Worm (Caenorhabditis elegans) whole organism, mixed stage, embryonic: Measurements from ENCODE around the gene F44E7.3.

Experiments used
- M03D4.4 ChIP-seq: sonication (generic microtip); optimal IDR thresholded peaks from 2 replicates; lab custom pipeline; 2017; ENCODE audit warnings: mild to moderate bottlenecking, missing genetic modification characterization, missing compliant biosample characterization
- bed-3 ChIP-seq: fragments of 200-800 bp; sonication (Bioruptor generic); optimal IDR thresholded peaks from 3 replicates; lab custom pipeline; 2018; ENCODE audit warnings: mild to moderate bottlenecking, missing genetic modification characterization, moderate library complexity, missing compliant biosample characterization
- blmp-1 ChIP-seq: fragments of 150-350 bp; optimal IDR thresholded peaks from 2 replicates; lab custom pipeline; 2014; ENCODE audit warnings: missing biosample characterization, missing genetic modification characterization
- ceh-39 ChIP-seq: fragments of 150-350 bp; optimal IDR thresholded peaks from 2 replicates; lab custom pipeline; 2014; ENCODE audit warnings: missing biosample characterization, missing genetic modification characterization
- ceh-43 ChIP-seq: fragments of 200-800 bp; sonication (Bioruptor generic); optimal IDR thresholded peaks from 2 replicates; lab custom pipeline; 2018; ENCODE audit warnings: mild to moderate bottlenecking, missing genetic modification characterization, moderate library complexity, missing compliant biosample characterization
- ceh-83 ChIP-seq: fragments of 200-800 bp; sonication (Bioruptor generic); optimal IDR thresholded peaks from 2 replicates; lab custom pipeline; 2018; ENCODE audit warnings: mild to moderate bottlenecking, missing genetic modification characterization, missing compliant biosample characterization
- ces-1 ChIP-seq: fragments of 150-350 bp; optimal IDR thresholded peaks from 2 replicates; lab custom pipeline; 2014; ENCODE audit warnings: missing biosample characterization, missing genetic modification reagents, missing genetic modification characterization
- cnd-1 ChIP-seq: fragments of 200-800 bp; sonication (Bioruptor generic); optimal IDR thresholded peaks from 2 replicates; lab custom pipeline; 2018; ENCODE audit warnings: mild to moderate bottlenecking, missing genetic modification characterization, missing compliant biosample characterization
- drap-1 ChIP-seq: fragments of 200-800 bp; sonication (Bioruptor generic); optimal IDR thresholded peaks from 3 replicates; lab custom pipeline; 2018; ENCODE audit warnings: mild to moderate bottlenecking, missing genetic modification characterization, missing compliant biosample characterization
- elt-1 ChIP-seq: sonication (generic microtip); optimal IDR thresholded peaks from 2 replicates; lab custom pipeline; 2017; ENCODE audit warnings: missing genetic modification characterization, mild to moderate bottlenecking, missing compliant biosample characterization, antibody characterized with exemption, moderate library complexity, borderline replicate concordance; ENCODE audit not compliant: insufficient read depth
- elt-3 ChIP-seq: fragments of 150-350 bp; optimal IDR thresholded peaks from 2 replicates; lab custom pipeline; 2014; ENCODE audit warnings: missing biosample characterization, missing genetic modification characterization
- flh-1 ChIP-seq: fragments of 200-800 bp; sonication (Bioruptor generic); optimal IDR thresholded peaks from 2 replicates; lab custom pipeline; 2018; ENCODE audit warnings: mild to moderate bottlenecking, missing genetic modification characterization, moderate library complexity, missing compliant biosample characterization
- lin-13 ChIP-seq: fragments of 150-350 bp; optimal IDR thresholded peaks from 2 replicates; lab custom pipeline; 2014; ENCODE audit warnings: missing biosample characterization, missing genetic modification characterization
- lin-32 ChIP-seq: fragments of 200-800 bp; sonication (Bioruptor generic); optimal IDR thresholded peaks from 2 replicates; lab custom pipeline; 2018; ENCODE audit warnings: mild to moderate bottlenecking, missing genetic modification characterization, missing compliant biosample characterization
- lsy-2 ChIP-seq: fragments of 150-350 bp; optimal IDR thresholded peaks from 2 replicates; lab custom pipeline; 2014; ENCODE audit warnings: missing biosample characterization, missing genetic modification characterization
- mab-5 ChIP-seq: fragments of 150-350 bp; optimal IDR thresholded peaks from 2 replicates; lab custom pipeline; 2014; ENCODE audit warnings: missing biosample characterization, missing genetic modification characterization
- mep-1 ChIP-seq: fragments of 150-350 bp; optimal IDR thresholded peaks from 2 replicates; lab custom pipeline; 2017; ENCODE audit warnings: missing biosample characterization, missing genetic modification reagents, missing genetic modification characterization, inconsistent platforms
- mls-2 ChIP-seq: sonication (generic microtip); optimal IDR thresholded peaks from 2 replicates; lab custom pipeline; 2016; ENCODE audit warnings: mild to moderate bottlenecking, missing genetic modification characterization, moderate library complexity, missing compliant biosample characterization
- nhr-12 ChIP-seq: fragments of 150-350 bp; optimal IDR thresholded peaks from 2 replicates; lab custom pipeline; 2014; ENCODE audit warnings: missing biosample characterization, missing genetic modification characterization
- nhr-2 ChIP-seq: fragments of 150-350 bp; optimal IDR thresholded peaks from 2 replicates; lab custom pipeline; 2014; ENCODE audit warnings: missing biosample characterization, missing genetic modification characterization
- nhr-237 ChIP-seq: fragments of 150-350 bp; optimal IDR thresholded peaks from 2 replicates; lab custom pipeline; 2014; ENCODE audit warnings: missing biosample characterization, missing genetic modification characterization
- nhr-28 ChIP-seq: fragments of 150-350 bp; optimal IDR thresholded peaks from 2 replicates; lab custom pipeline; 2014; ENCODE audit warnings: missing biosample characterization, missing genetic modification characterization
- nhr-76 ChIP-seq: sonication (generic microtip); optimal IDR thresholded peaks from 2 replicates; lab custom pipeline; 2017; ENCODE audit warnings: missing biosample characterization, missing genetic modification characterization
- pha-4 ChIP-seq: fragments of 150-350 bp; optimal IDR thresholded peaks from 2 replicates; lab custom pipeline; 2018; ENCODE audit warnings: missing biosample characterization, missing genetic modification reagents, missing genetic modification characterization
- sem-2 ChIP-seq: fragments of 200-800 bp; sonication (Bioruptor generic); optimal IDR thresholded peaks from 2 replicates; lab custom pipeline; 2018; ENCODE audit warnings: mild to moderate bottlenecking, missing genetic modification characterization, missing compliant biosample characterization
- snpc-4 ChIP-seq: fragments of 150-350 bp; optimal IDR thresholded peaks from 2 replicates; lab custom pipeline; 2014; ENCODE audit warnings: missing biosample characterization, missing genetic modification characterization
- sptf-1 ChIP-seq: sonication (generic microtip); optimal IDR thresholded peaks from 2 replicates; lab custom pipeline; 2017; ENCODE audit warnings: mild to moderate bottlenecking, missing genetic modification characterization, moderate library complexity, missing compliant biosample characterization
- unc-120 ChIP-seq: sonication (generic microtip); optimal IDR thresholded peaks from 2 replicates; lab custom pipeline; 2017; ENCODE audit warnings: missing genetic modification characterization, missing compliant biosample characterization; ENCODE audit not compliant: poor library complexity, severe bottlenecking
- unc-39 ChIP-seq: fragments of 150-350 bp; optimal IDR thresholded peaks from 2 replicates; lab custom pipeline; 2014; ENCODE audit warnings: missing biosample characterization, missing genetic modification characterization
- unc-62 ChIP-seq: fragments of 150-350 bp; optimal IDR thresholded peaks from 2 replicates; lab custom pipeline; 2014; ENCODE audit warnings: missing biosample characterization, missing genetic modification reagents, missing genetic modification characterization
- zip-8 ChIP-seq: fragments of 150-350 bp; optimal IDR thresholded peaks from 2 replicates; lab custom pipeline; 2014; ENCODE audit warnings: missing biosample characterization, missing genetic modification characterization
- ztf-11 ChIP-seq: fragments of 150-350 bp; optimal IDR thresholded peaks from 2 replicates; lab custom pipeline; 2014; ENCODE audit warnings: missing biosample characterization, missing genetic modification characterization

Gene F44E7.3

DNA sequence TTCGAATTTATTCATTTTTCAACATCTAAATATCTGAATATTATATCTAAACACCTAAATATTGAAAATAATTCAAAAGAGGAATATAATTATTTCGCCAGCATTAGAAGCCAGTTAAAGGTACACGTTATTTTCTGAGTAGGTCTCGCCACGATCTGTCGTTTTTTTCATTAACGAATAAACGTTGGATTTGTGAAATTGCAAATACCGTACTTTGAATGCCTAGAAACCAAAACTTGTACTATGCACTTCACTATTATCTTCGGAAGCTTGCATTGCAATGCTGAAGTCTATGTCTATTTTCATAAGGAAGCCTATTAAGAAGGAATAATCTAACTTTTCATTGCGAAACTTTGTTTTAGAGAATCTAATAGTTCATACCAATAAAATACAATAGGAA is 758 bp downstream of the F44E7.3 start:
- TF ChIP-seq lin-13 (tag; lab: Kevin White, UChicago), result no peak
- TF ChIP-seq bed-3 (GFP tag; lab: Kevin White, UChicago), result no peak
- TF ChIP-seq elt-1 (tag; lab: Kevin White, UChicago), result no peak
- no peak for TF ChIP-seq mls-2 (tag; lab: Kevin White, UChicago)
- TF ChIP-seq unc-120 (tag; lab: Kevin White, UChicago), result no peak
- no peak for TF ChIP-seq pha-4 (tag; lab: Kevin White, UChicago)
- no peak for TF ChIP-seq M03D4.4
- TF ChIP-seq nhr-76 (tag; lab: Kevin White, UChicago), result no peak
- no peak for TF ChIP-seq ceh-39 (tag; lab: Kevin White, UChicago)
- TF ChIP-seq lsy-2 (tag; lab: Kevin White, UChicago), result no peak
- no peak for TF ChIP-seq lin-32 (GFP tag; lab: Kevin White, UChicago)
- no peak for TF ChIP-seq unc-62 (GFP tag; lab: Kevin White, UChicago)
- no peak for TF ChIP-seq mab-5 (tag; lab: Kevin White, UChicago)
- no peak for TF ChIP-seq ceh-83
- no peak for TF ChIP-seq elt-3 (tag; lab: Kevin White, UChicago)
- no peak for TF ChIP-seq zip-8 (tag; lab: Kevin White, UChicago)
- TF ChIP-seq blmp-1, result no peak
- no peak for TF ChIP-seq nhr-2
- no peak for TF ChIP-seq mep-1 (tag; lab: Kevin White, UChicago)

DNA sequence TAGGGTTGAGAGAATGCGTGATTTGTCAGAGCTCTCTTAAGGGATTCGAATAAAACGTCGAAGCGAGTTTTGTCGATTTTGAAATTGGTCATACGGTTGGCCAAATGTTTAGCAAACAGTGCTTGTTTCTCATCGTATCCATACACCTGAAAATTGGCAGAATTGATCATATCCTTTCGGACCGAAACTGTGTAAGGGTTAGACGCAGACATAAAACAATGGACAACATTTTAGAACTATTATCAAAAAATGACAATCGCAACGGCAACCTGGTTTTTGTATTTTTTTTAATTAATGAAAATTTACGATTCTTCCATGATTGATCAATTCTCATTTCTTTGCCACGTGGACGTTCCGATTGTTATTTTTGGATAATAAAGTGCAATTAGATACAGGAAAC is 2.4 kb downstream of the F44E7.3 start:
- TF ChIP-seq flh-1 (no peak), bed-3 (GFP tag; lab: Kevin White, UChicago) (no peak), M03D4.4 (no peak), ces-1 (GFP tag; lab: Kevin White, UChicago) (no peak), unc-39 (tag; lab: Kevin White, UChicago) (no peak), zip-8 (tag; lab: Kevin White, UChicago) (no peak), mep-1 (tag; lab: Kevin White, UChicago) (no peak)

DNA sequence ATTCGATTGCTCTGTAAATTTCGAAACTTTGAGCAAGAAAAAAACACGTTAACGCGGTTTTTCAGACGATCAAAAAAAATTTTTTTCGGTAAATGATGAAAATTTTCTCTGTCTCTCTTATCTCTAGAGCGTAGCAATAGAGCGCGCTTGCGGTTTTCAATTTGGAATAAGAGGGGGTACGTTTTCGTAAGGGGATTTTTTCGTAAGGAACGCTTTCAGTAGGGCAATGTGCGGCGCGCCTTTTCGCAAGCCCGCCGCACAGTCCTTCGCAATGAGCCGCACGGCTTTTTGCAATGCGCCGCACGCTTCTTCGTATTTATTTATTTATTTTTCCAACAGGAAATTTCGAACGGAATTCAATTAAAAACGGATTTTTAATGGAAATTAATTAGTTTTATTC is 5.2 kb downstream of the F44E7.3 start, which contains the start of gene F44E7.4:
F44E7.4 (minus strand) TSS at position 13 of the 400 bp plus-strand sequence.
- peak; percentile 61 for TF ChIP-seq mep-1 (tag; lab: Kevin White, UChicago)
- TF ChIP-seq lsy-2 (tag; lab: Kevin White, UChicago), result peak; percentile 43
- TF ChIP-seq unc-120 (tag; lab: Kevin White, UChicago), result peak; percentile 7
- peak; percentile 18 for TF ChIP-seq lin-13 (tag; lab: Kevin White, UChicago)

DNA sequence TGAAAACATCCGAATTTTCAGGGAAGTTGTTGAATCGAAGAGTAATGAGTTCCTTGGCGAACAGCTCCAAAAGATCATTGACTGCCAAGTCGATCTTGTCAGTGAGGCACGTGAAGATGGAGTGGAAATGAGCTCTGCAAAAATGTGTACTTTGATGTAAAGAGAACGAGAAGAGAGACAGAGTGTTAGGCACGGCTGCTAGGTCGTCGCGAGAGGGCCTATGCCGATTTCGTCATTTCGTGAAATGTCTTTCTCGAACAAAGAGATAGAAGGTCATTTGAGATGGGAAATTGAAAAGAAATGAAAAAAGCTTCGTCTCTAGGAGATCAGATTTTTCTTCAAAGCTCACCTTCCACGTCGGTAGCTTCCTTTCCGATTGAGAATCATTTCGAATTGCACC is 8.2 kb downstream of the F44E7.3 start:
- TF ChIP-seq mab-5 (tag; lab: Kevin White, UChicago) (no peak), snpc-4 (no peak), nhr-12 (tag; lab: Kevin White, UChicago) (no peak), sem-2 (no peak), elt-3 (tag; lab: Kevin White, UChicago) (no peak), lin-32 (GFP tag; lab: Kevin White, UChicago) (no peak), nhr-237 (tag; lab: Kevin White, UChicago) (no peak), nhr-28 (tag; lab: Kevin White, UChicago) (no peak), elt-1 (tag; lab: Kevin White, UChicago) (no peak), zip-8 (tag; lab: Kevin White, UChicago) (no peak), nhr-2 (no peak), ceh-39 (tag; lab: Kevin White, UChicago) (no peak), ztf-11 (tag; lab: Kevin White, UChicago) (no peak), flh-1 (no peak), sptf-1 (tag; lab: Kevin White, UChicago) (no peak), nhr-76 (tag; lab: Kevin White, UChicago) (no peak), M03D4.4 (no peak), ceh-43 (GFP tag; lab: Kevin White, UChicago) (no peak), drap-1 (GFP tag; lab: Kevin White, UChicago) (no peak), cnd-1 (tag; lab: Kevin White, UChicago) (no peak)
- TF ChIP-seq, all 35 proteins: peak for 0
